Worm (Caenorhabditis elegans) whole organism, L1 larva: ENCODE results near the gene mboa-6.

Experiments
- egl-13 ChIP-seq: sonication (generic microtip); optimal IDR thresholded peaks from 2 replicates; lab custom pipeline; 2016; ENCODE audit warnings: missing genotype, missing genetic modification reagents, missing genetic modification characterization, missing compliant biosample characterization
- lin-13 ChIP-seq: fragments of 150-350 bp; optimal IDR thresholded peaks from 2 replicates; lab custom pipeline; 2014; ENCODE audit warnings: missing biosample characterization, missing genetic modification reagents, missing genetic modification characterization
- nhr-237 ChIP-seq: fragments of 150-350 bp; optimal IDR thresholded peaks from 2 replicates; lab custom pipeline; 2014; ENCODE audit warnings: missing biosample characterization, missing genetic modification characterization
- unc-62 ChIP-seq: fragments of 150-350 bp; optimal IDR thresholded peaks from 2 replicates; lab custom pipeline; 2014; ENCODE audit warnings: missing biosample characterization, missing genetic modification reagents, missing genetic modification characterization

DNA sequence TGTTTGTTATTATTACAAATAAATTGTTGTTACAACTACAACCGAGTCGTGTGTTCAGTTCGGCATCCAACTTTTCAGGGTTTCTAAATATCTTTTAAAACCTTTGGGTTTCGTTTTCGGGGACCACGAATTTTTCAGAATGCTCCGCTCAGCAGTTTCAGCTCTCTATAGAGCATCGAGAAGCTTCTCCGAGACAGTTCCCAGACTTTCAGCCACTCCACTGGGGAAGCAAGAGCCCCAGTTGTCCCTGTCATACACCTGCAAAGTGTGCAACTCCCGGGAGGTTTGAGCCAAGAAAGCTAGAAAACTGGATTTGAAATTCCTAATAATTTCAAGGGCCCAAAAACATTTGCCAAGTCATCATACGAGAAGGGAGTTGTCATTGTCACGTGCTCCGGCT is 10.4 kb downstream of the mboa-6 start, which contains the start of gene F53A3.7:
- TF ChIP-seq egl-13: no peak
- TF ChIP-seq nhr-237 (tag; lab: Kevin White, UChicago): no peak
- TF ChIP-seq unc-62 (GFP tag; lab: Kevin White, UChicago): no peak
- no peak for TF ChIP-seq lin-13
